Fruit fly (Drosophila melanogaster) whole organism, pupa: ENCODE results near the gene Lsd-1.

Experiments
- CG10348 ChIP-seq: fragments of 200-800 bp; sonication (Bioruptor generic); IDR thresholded peaks from 2 replicates; pipeline ENCODE4 v1.3.6; 2022; ENCODE audit warnings: missing biosample characterization, missing genetic modification characterization
- CG12605 ChIP-seq: fragments of 200-800 bp; sonication (Bioruptor generic); IDR thresholded peaks from 2 replicates; pipeline ENCODE4 v1.3.6; 2022; ENCODE audit warnings: missing biosample characterization, missing genetic modification characterization
- CG13204 ChIP-seq: fragments of 200-800 bp; sonication (Bioruptor generic); optimal IDR thresholded peaks from 2 replicates; lab custom pipeline; 2018; ENCODE audit warnings: missing biosample characterization, mild to moderate bottlenecking, missing genetic modification characterization, moderate library complexity
- CG14655 ChIP-seq: fragments of 200-800 bp; sonication (Bioruptor generic); optimal IDR thresholded peaks from 3 replicates; lab custom pipeline; 2017; ENCODE audit warnings: mild to moderate bottlenecking, missing biosample characterization, missing genetic modification reagents, missing genetic modification characterization
- CG15710 ChIP-seq: fragments of 200-800 bp; sonication (Bioruptor generic); optimal IDR thresholded peaks from 2 replicates; lab custom pipeline; 2018; ENCODE audit warnings: missing biosample characterization, mild to moderate bottlenecking, missing genetic modification characterization, moderate library complexity
- CG17806 ChIP-seq: fragments of 200-800 bp; sonication (Bioruptor generic); optimal IDR thresholded peaks from 2 replicates; lab custom pipeline; 2018; ENCODE audit warnings: missing biosample characterization, mild to moderate bottlenecking, missing genetic modification characterization, moderate library complexity
- CG32121 ChIP-seq: fragments of 200-800 bp; sonication (Bioruptor generic); IDR thresholded peaks from 2 replicates; pipeline ENCODE4 v1.3.6; 2022; ENCODE audit warnings: missing biosample characterization, missing genetic modification characterization
- CG34367 ChIP-seq: fragments of 200-800 bp; sonication (Bioruptor generic); optimal IDR thresholded peaks from 2 replicates; lab custom pipeline; 2018; ENCODE audit warnings: missing biosample characterization, mild to moderate bottlenecking, missing genetic modification characterization
- CG4496 ChIP-seq: fragments of 200-800 bp; sonication (Bioruptor generic); IDR thresholded peaks from 3 replicates; pipeline ENCODE4 v1.3.6; 2022; ENCODE audit warnings: missing biosample characterization, missing genetic modification characterization
- CG8159 ChIP-seq: fragments of 200-800 bp; sonication (Bioruptor generic); optimal IDR thresholded peaks from 3 replicates; lab custom pipeline; 2018; ENCODE audit warnings: missing biosample characterization, mild to moderate bottlenecking, missing genetic modification characterization, moderate library complexity
- CG8301 ChIP-seq: fragments of 200-800 bp; sonication (Bioruptor generic); optimal IDR thresholded peaks from 2 replicates; lab custom pipeline; 2018; ENCODE audit warnings: missing biosample characterization, mild to moderate bottlenecking, missing genetic modification characterization
- CG9948 ChIP-seq: fragments of 200-800 bp; sonication (Bioruptor generic); optimal IDR thresholded peaks from 2 replicates; lab custom pipeline; 2018; ENCODE audit warnings: missing biosample characterization, mild to moderate bottlenecking, missing genetic modification characterization, moderate library complexity
- D1 ChIP-seq: fragments of 200-800 bp; sonication (Bioruptor generic); optimal IDR thresholded peaks from 2 replicates; lab custom pipeline; 2018; ENCODE audit warnings: missing biosample characterization, mild to moderate bottlenecking, missing genetic modification characterization, moderate library complexity
- EcR ChIP-seq: fragments of 200-800 bp; sonication (Bioruptor generic); optimal IDR thresholded peaks from 3 replicates; lab custom pipeline; 2019; ENCODE audit warnings: missing biosample characterization, missing genetic modification characterization, mild to moderate bottlenecking, moderate library complexity, missing genetic modification reagents
- Ets98B ChIP-seq: fragments of 200-800 bp; sonication (Bioruptor generic); IDR thresholded peaks from 2 replicates; pipeline ENCODE4 v1.3.6; 2022; ENCODE audit warnings: missing biosample characterization, missing genetic modification characterization
- Pif1A ChIP-seq: fragments of 200-800 bp; sonication (Bioruptor generic); optimal IDR thresholded peaks from 3 replicates; lab custom pipeline; 2016; ENCODE audit warnings: missing biosample characterization, missing genetic modification characterization
- Pif1B ChIP-seq: fragments of 200-800 bp; sonication (Bioruptor generic); optimal IDR thresholded peaks from 3 replicates; lab custom pipeline; 2016; ENCODE audit warnings: missing biosample characterization, missing genetic modification characterization
- Snoo ChIP-seq: fragments of 200-800 bp; sonication (Bioruptor generic); optimal IDR thresholded peaks from 3 replicates; lab custom pipeline; 2017; ENCODE audit warnings: missing biosample characterization, mild to moderate bottlenecking, missing genetic modification characterization, inconsistent platforms
- fd96Ca ChIP-seq: fragments of 200-800 bp; sonication (Bioruptor generic); IDR thresholded peaks from 3 replicates; pipeline ENCODE4 v1.3.6; 2022; ENCODE audit warnings: missing biosample characterization, missing genetic modification characterization
- gl ChIP-seq: fragments of 200-800 bp; sonication (Bioruptor generic); optimal IDR thresholded peaks from 2 replicates; lab custom pipeline; 2018; ENCODE audit warnings: missing biosample characterization, mild to moderate bottlenecking, missing genetic modification characterization
- rn ChIP-seq: fragments of 200-800 bp; sonication (Bioruptor generic); IDR thresholded peaks from 2 replicates; pipeline ENCODE4 v1.3.6; 2022; ENCODE audit warnings: missing biosample characterization, missing genetic modification characterization

Lsd-1 gene

dm6 chr3R:23763622-23764273 lies at the start of gene Lsd-1:
Gene Lsd-1 (plus strand): TSS chr3R:23763857.
- no peak; the same call in 1 of the 2 replicates for TF ChIP-seq CG12605
- TF ChIP-seq fd96Ca (GFP tag; lab: Robert Waterston, UW): no peak
- TF ChIP-seq CG17806: peak; percentile 47
- TF ChIP-seq CG15710 (tag; lab: Kevin White, UChicago): peak; percentile 62
- TF ChIP-seq Snoo (tag; lab: Kevin White, UChicago): peak; percentile 21
- TF ChIP-seq CG13204: peak; percentile 28
- TF ChIP-seq Pif1B (GFP tag; lab: Kevin White, UChicago): peak; percentile 5
- TF ChIP-seq rn: no peak
- no peak for TF ChIP-seq D1 (tag; lab: Kevin White, UChicago)
- TF ChIP-seq CG34367 (tag; lab: Kevin White, UChicago): peak; percentile 43
- TF ChIP-seq Pif1A: peak; percentile 20
- TF ChIP-seq CG8159 (tag; lab: Kevin White, UChicago): peak; percentile 75
- TF ChIP-seq EcR (GFP tag; lab: Kevin White, UChicago): peak; percentile 80
- TF ChIP-seq CG9948 (tag; lab: Kevin White, UChicago): peak; percentile 33
- TF ChIP-seq CG10348: no peak
- no peak for TF ChIP-seq CG14655 (GFP tag; lab: Kevin White, UChicago)
- TF ChIP-seq gl (tag; lab: Kevin White, UChicago): peak; percentile 71
- TF ChIP-seq CG8301 (tag; lab: Kevin White, UChicago): peak; percentile 41
- TF ChIP-seq CG4496 (GFP tag; lab: Robert Waterston, UW): peak; percentile 36; the same call in 1 of the 3 replicates
- TF ChIP-seq Ets98B (GFP tag; lab: Robert Waterston, UW): peak; percentile 22; the same call in 1 of the 2 replicates
- peak; percentile 50 for TF ChIP-seq CG32121 (GFP tag; lab: Robert Waterston, UW)
- TF ChIP-seq, all 21 proteins: peak for 15

dm6 chr3R:23713901-23714300 lies 49.8 kb upstream of the Lsd-1 start:
- peak; percentile 51 for TF ChIP-seq CG14655 (GFP tag; lab: Kevin White, UChicago)
- peak; percentile 85 for TF ChIP-seq CG4496 (GFP tag; lab: Robert Waterston, UW)
- TF ChIP-seq CG9948 (tag; lab: Kevin White, UChicago): peak; percentile 53
- peak; percentile 74 for TF ChIP-seq CG8159 (tag; lab: Kevin White, UChicago)
- 0 out of 2 replicates have a peak, but pooled peaks have one; percentile 45 for TF ChIP-seq rn
- peak; percentile 36; the same call in 1 of the 2 replicates for TF ChIP-seq Ets98B (GFP tag; lab: Robert Waterston, UW)
- peak; percentile 73 for TF ChIP-seq CG15710 (tag; lab: Kevin White, UChicago)
- no peak for TF ChIP-seq D1 (tag; lab: Kevin White, UChicago)
- peak; percentile 76 for TF ChIP-seq Pif1A
- peak; percentile 70 for TF ChIP-seq CG34367 (tag; lab: Kevin White, UChicago)
- no peak for TF ChIP-seq CG10348
- no peak for TF ChIP-seq EcR (GFP tag; lab: Kevin White, UChicago)
- TF ChIP-seq fd96Ca (GFP tag; lab: Robert Waterston, UW): no peak
- no peak for TF ChIP-seq CG32121 (GFP tag; lab: Robert Waterston, UW)
- TF ChIP-seq CG12605: peak; percentile 64
- TF ChIP-seq Snoo (tag; lab: Kevin White, UChicago): peak; percentile 78
- TF ChIP-seq Pif1B (GFP tag; lab: Kevin White, UChicago): peak; percentile 75
- peak; percentile 61 for TF ChIP-seq CG17806
- peak; percentile 54 for TF ChIP-seq CG8301 (tag; lab: Kevin White, UChicago)
- no peak for TF ChIP-seq gl (tag; lab: Kevin White, UChicago)
- TF ChIP-seq CG13204: no peak

DNA sequence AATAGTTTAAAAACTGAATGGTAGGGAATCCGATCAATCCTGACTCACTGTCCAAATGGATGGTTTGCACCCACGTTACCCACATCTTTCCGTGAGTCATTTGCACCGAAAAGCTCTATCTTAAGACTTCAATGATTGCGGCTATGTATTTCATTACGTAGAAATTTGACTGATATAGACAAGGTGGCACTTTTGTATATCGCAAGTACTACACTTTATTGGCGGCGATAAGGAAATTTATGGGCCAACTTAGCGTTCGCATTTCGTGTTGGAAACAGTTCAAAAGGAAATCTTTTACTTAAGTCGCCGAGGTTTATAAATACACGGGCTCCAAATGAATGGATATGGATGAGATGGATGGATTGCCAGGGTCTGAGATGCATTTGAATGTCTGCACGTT lies 48.8 kb upstream of the Lsd-1 start:
- TF ChIP-seq CG12605 (no peak), CG4496 (GFP tag; lab: Robert Waterston, UW) (no peak), EcR (GFP tag; lab: Kevin White, UChicago) (no peak), CG32121 (GFP tag; lab: Robert Waterston, UW) (no peak), D1 (tag; lab: Kevin White, UChicago) (no peak), CG9948 (tag; lab: Kevin White, UChicago) (no peak), CG8301 (tag; lab: Kevin White, UChicago) (no peak), CG8159 (tag; lab: Kevin White, UChicago) (no peak), CG10348 (no peak), CG15710 (tag; lab: Kevin White, UChicago) (no peak), CG14655 (GFP tag; lab: Kevin White, UChicago) (no peak)

DNA sequence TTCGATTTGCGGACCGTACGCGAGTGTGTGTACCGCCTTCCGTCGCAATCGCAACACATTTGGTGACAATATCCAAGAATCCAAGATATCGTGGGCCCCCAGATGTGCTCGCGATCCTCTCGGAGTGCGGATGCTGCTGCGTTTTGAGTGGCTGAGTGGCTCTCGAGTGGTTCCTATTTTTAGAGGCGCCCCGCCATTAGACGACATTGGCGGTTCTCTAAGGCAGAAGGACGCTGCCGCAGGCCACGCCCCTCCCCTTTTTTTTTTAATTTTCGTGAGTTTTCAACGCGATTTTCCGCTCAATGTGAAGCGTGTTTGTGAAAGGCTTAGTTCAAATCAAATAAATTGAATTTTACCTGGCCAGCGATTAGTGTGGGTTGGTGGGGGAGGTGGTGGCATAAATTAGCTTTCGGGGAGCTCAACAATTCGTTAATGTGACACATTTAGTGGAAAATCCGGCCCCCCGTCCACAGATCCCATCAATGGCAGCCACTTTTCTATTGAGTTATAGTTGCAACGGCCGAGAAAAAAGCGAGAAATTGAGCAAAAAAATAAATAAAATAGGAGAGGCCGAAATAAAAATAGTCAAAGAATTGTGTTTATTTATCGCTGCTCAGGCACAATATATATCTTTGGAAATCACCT lies 45.2 kb upstream of the Lsd-1 start, which contains the start of gene nau:
nau (minus strand) TSS at position 61 of the 645 bp plus-strand sequence.
- no peak for TF ChIP-seq CG12605
- TF ChIP-seq CG10348: no peak
- no peak for TF ChIP-seq CG32121 (GFP tag; lab: Robert Waterston, UW)
- no peak for TF ChIP-seq gl (tag; lab: Kevin White, UChicago)
- TF ChIP-seq CG13204: no peak
- TF ChIP-seq CG9948 (tag; lab: Kevin White, UChicago): no peak
- TF ChIP-seq, all 21 proteins: peak for 0

DNA sequence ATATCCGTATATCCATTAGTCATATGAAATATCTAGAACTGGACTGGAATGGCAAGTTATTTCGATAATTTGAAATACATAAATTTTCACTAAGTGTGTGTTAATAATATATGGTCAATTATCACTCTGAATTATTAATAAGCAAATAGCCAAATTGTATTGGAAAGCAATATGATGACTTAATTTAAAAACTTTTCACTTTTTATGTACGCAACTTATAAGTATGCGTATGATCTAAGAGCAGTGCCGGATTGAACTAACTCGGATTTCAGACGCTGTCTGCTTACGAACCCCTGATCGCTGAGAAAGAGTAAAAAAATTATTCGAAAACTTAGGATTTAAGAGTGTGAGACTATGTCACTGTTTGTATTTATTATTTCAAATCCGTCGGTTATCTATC lies 42.1 kb upstream of the Lsd-1 start, which contains the start of gene CG10232:
CG10232 (minus strand) TSS at position 101 of the 400 bp plus-strand sequence.
- TF ChIP-seq EcR (GFP tag; lab: Kevin White, UChicago) (no peak), gl (tag; lab: Kevin White, UChicago) (no peak), D1 (tag; lab: Kevin White, UChicago) (no peak), fd96Ca (GFP tag; lab: Robert Waterston, UW) (no peak), CG13204 (no peak), CG34367 (tag; lab: Kevin White, UChicago) (no peak), CG12605 (no peak), CG32121 (GFP tag; lab: Robert Waterston, UW) (no peak), CG17806 (no peak), CG15710 (tag; lab: Kevin White, UChicago) (no peak)
